Fruit fly (Drosophila melanogaster) whole organism, wandering third instar larva: Measurements from ENCODE around the gene RpL9.
A peak's percentile ranks its signal among the peaks of the same experiment; 100 is the strongest.

Experiments used
- Abd-B ChIP-seq: fragments of >200 bp; optimal IDR thresholded peaks from 2 replicates; lab custom pipeline; 2017; ENCODE audit warnings: missing biosample characterization, missing genetic modification characterization
- CG32264 ChIP-seq: fragments of 200-800 bp; sonication (Bioruptor generic); optimal IDR thresholded peaks from 2 replicates; lab custom pipeline; 2016; ENCODE audit warnings: missing biosample characterization, missing genetic modification characterization
- CrebA ChIP-seq: fragments of 200-800 bp; sonication (Bioruptor generic); optimal IDR thresholded peaks from 2 replicates; lab custom pipeline; 2016; ENCODE audit warnings: missing biosample characterization, mild to moderate bottlenecking, missing genetic modification characterization, borderline replicate concordance
- GATAd ChIP-seq: sonication (Bioruptor generic); optimal IDR thresholded peaks from 2 replicates; lab custom pipeline; 2016; ENCODE audit warnings: missing biosample characterization, missing genetic modification characterization
- HLH106 ChIP-seq: fragments of 200-800 bp; optimal IDR thresholded peaks from 3 replicates; lab custom pipeline; 2019; ENCODE audit warnings: missing biosample characterization, mild to moderate bottlenecking, missing genetic modification characterization, moderate library complexity
- Hnf4 ChIP-seq: fragments of 200-800 bp; sonication (Bioruptor generic); optimal IDR thresholded peaks from 2 replicates; lab custom pipeline; 2016; ENCODE audit warnings: missing biosample characterization, mild to moderate bottlenecking, missing genetic modification characterization
- Hr78 ChIP-seq: fragments of >200 bp; optimal IDR thresholded peaks from 2 replicates; lab custom pipeline; 2017; ENCODE audit warnings: missing biosample characterization, missing genetic modification characterization
- Hr83 ChIP-seq: fragments of 200-300 bp; sonication (Bioruptor generic); optimal IDR thresholded peaks from 2 replicates; lab custom pipeline; 2016; ENCODE audit warnings: missing biosample characterization, mild to moderate bottlenecking, missing genetic modification characterization, moderate library complexity; ENCODE audit not compliant: poor library complexity, severe bottlenecking
- Mio ChIP-seq: sonication (Bioruptor generic); optimal IDR thresholded peaks from 2 replicates; lab custom pipeline; 2016; ENCODE audit warnings: missing biosample characterization, missing genetic modification characterization
- Myc ChIP-seq: fragments of >200 bp; optimal IDR thresholded peaks from 2 replicates; lab custom pipeline; 2017
- OdsH ChIP-seq: fragments of 200-800 bp; sonication (Bioruptor generic); optimal IDR thresholded peaks from 2 replicates; lab custom pipeline; 2016; ENCODE audit warnings: missing biosample characterization, mild to moderate bottlenecking, missing genetic modification characterization
- Rel ChIP-seq, 2 experiments: fragments of 200-800 bp; sonication (Bioruptor generic) in 1 of 2; optimal IDR thresholded peaks; 2 replicates in 1 of 2; 3 replicates in 1 of 2; lab custom pipeline; 2016 to 2019; ENCODE audit warnings: mild to moderate bottlenecking in 2 of 2, missing biosample characterization in 2 of 2, missing genetic modification characterization in 2 of 2, moderate library complexity in 1 of 2
- br ChIP-seq: fragments of 200-800 bp; sonication (Bioruptor generic); optimal IDR thresholded peaks from 2 replicates; lab custom pipeline; 2016; ENCODE audit warnings: missing biosample characterization, missing genetic modification characterization
- dl ChIP-seq, 2 experiments: fragments of 175-275, 200-275 bp in 1 of 2; fragments of 200-275 bp in 1 of 2; sonication (Bioruptor generic); optimal IDR thresholded peaks; lab custom pipeline; 2018; ENCODE audit warnings: mild to moderate bottlenecking in 2 of 2, missing biosample characterization in 2 of 2, missing genetic modification characterization in 2 of 2, moderate library complexity in 2 of 2; ENCODE audit not compliant: partially characterized antibody in 2 of 2, insufficient read depth in 1 of 2
- dsf ChIP-seq: sonication (Bioruptor generic); optimal IDR thresholded peaks from 2 replicates; lab custom pipeline; 2016; ENCODE audit warnings: missing biosample characterization, missing genetic modification characterization, borderline replicate concordance
- ey ChIP-seq: fragments of 200-800 bp; sonication (Bioruptor generic); optimal IDR thresholded peaks from 2 replicates; lab custom pipeline; 2016; ENCODE audit warnings: missing biosample characterization, missing genetic modification characterization
- foxo ChIP-seq, 2 experiments: fragments of 200-800 bp; sonication (Bioruptor generic); optimal IDR thresholded peaks; 2 replicates in 1 of 2; 3 replicates in 1 of 2; lab custom pipeline; 2016 to 2017; ENCODE audit warnings: missing biosample characterization in 2 of 2, missing genetic modification characterization in 2 of 2
- fru ChIP-seq: fragments of 200-800 bp; sonication (Bioruptor generic); optimal IDR thresholded peaks from 3 replicates; lab custom pipeline; 2016; ENCODE audit warnings: missing biosample characterization, mild to moderate bottlenecking, missing genetic modification characterization
- lola ChIP-seq: fragments of >200 bp; optimal IDR thresholded peaks from 2 replicates; lab custom pipeline; 2017; ENCODE audit warnings: missing biosample characterization, missing genetic modification characterization
- pan ChIP-seq: fragments of >200 bp; optimal IDR thresholded peaks from 2 replicates; lab custom pipeline; 2017
- rgr ChIP-seq: fragments of 200-800 bp; sonication (Bioruptor generic); optimal IDR thresholded peaks from 3 replicates; lab custom pipeline; 2016; ENCODE audit warnings: missing biosample characterization, mild to moderate bottlenecking, missing genetic modification characterization
- sv ChIP-seq: fragments of 200-800 bp; sonication (Bioruptor generic); optimal IDR thresholded peaks from 3 replicates; lab custom pipeline; 2016; ENCODE audit warnings: missing biosample characterization, missing genetic modification characterization
- tai ChIP-seq: sonication (Bioruptor generic); optimal IDR thresholded peaks from 2 replicates; lab custom pipeline; 2016; ENCODE audit warnings: missing biosample characterization, missing genetic modification characterization
- usp ChIP-seq: fragments of >200 bp; optimal IDR thresholded peaks from 2 replicates; lab custom pipeline; 2017; ENCODE audit warnings: missing biosample characterization, missing genetic modification characterization

The RpL9 gene

DNA sequence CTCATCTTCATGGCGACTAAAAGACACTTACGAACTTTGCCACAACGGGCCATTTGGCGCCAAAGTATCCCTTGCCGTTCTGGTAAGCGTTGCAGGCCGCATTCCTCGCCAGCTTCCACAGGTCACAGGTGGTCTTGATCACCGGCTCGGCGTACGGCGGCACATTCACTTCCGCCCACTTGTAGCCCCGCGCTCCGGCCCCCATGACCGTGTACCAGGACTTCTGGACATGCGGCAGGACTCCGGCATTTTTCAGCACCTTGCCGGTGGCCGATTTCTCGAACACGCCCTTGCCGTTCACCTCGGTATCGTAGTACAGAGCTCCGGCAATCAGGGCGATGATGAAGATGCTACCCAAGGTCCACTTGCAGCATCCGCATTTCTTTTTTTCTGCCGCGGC lies 38.0 kb downstream of the RpL9 start:
- TF ChIP-seq lola, result no peak
- TF ChIP-seq dl (GFP tag; optimal IDR thresholded peaks at IDR 0.05; lab: Kevin White, UChicago; ENCODE audit: insufficient read depth in 1 of 2, partially characterized antibody in 2 of 2), result no peak
- TF ChIP-seq HLH106, result no peak
- TF ChIP-seq dsf, result no peak
- no peak for TF ChIP-seq CrebA (GFP tag; lab: Kevin White, UChicago)

DNA sequence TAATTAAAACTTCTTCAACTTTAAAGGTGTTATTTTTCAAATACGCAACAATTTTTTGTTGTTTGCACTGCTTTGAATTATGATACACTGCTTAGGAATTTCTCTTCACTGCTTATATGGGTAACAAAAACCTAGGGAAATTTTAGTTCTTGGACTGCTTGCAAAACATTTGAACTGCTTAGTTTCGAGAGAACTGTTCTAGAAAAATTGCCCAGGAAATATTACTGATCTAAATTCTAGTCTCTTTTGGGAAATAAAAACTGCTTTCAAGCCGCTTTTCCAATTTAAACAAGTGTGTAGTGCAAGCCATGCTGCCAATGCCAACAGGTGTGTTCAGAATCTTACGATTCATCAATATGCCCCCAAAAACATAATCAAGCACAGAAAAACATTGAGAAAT lies 39.5 kb downstream of the RpL9 start:
- TF ChIP-seq CG32264 (GFP tag; lab: Kevin White, UChicago), result no peak
- TF ChIP-seq Myc (lab: Kevin White, UChicago), result peak; percentile 66
- TF ChIP-seq Hnf4 (GFP tag; lab: Kevin White, UChicago), result no peak

DNA sequence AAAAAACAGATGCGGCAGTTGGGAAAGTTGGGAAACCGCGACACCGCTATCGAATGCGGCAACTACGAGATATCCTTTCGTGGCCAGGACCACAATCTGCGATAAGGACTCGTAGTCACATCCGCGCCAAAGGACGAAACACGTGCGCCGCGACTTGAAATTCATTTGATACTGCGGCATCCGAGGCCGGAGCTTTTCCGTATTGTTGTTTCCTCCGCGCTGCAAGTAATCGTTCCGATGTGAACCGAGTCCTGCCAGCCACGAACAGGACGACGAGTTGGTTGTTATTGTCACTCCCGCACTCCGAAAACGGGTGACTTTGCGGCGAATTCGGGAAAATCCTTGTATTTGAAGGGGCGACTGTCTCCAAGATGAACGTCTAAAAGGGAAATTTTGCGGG lies 40.0 kb downstream of the RpL9 start, which contains the start of gene dpr2:
Gene dpr2 (minus strand): TSS at position 175 of the 400 bp plus-strand sequence.
- TF ChIP-seq dl (GFP tag; optimal IDR thresholded peaks at IDR 0.05; lab: Kevin White, UChicago; ENCODE audit: insufficient read depth in 1 of 2, partially characterized antibody in 2 of 2) (no peak), Myc (lab: Kevin White, UChicago) (no peak), rgr (no peak), pan (no peak), OdsH (GFP tag; lab: Kevin White, UChicago) (no peak), lola (no peak), tai (no peak), usp (no peak), foxo (GFP tag; optimal IDR thresholded peaks at IDR 0.05; lab: Kevin White, UChicago) (no peak), br (GFP tag; lab: Kevin White, UChicago) (no peak), Hr83 (GFP tag; lab: Kevin White, UChicago) (no peak), Rel (GFP tag; optimal IDR thresholded peaks at IDR 0.05; lab: Kevin White, UChicago) (no peak), Rel (tag; optimal IDR thresholded peaks at IDR 0.05; lab: Kevin White, UChicago) (no peak), sv (no peak), Abd-B (GFP tag; lab: Kevin White, UChicago) (no peak), fru (GFP tag; lab: Kevin White, UChicago) (no peak), CG32264 (GFP tag; lab: Kevin White, UChicago) (no peak), GATAd (GFP tag; lab: Kevin White, UChicago) (no peak), Hr78 (no peak), ey (no peak), Mio (no peak)
